Fruit fly (Drosophila melanogaster) whole organism, embryonic: ENCODE results near the gene Tbc1d22.
A peak's percentile ranks its signal among the peaks of the same experiment; 100 is the strongest.

Experiments used
- ATbp ChIP-seq: fragments of 200-800 bp; sonication (Bioruptor generic); optimal IDR thresholded peaks from 2 replicates; lab custom pipeline; 2017; ENCODE audit warnings: missing biosample characterization, mild to moderate bottlenecking, missing genetic modification characterization, missing genetic modification reagents
- Ada2b ChIP-seq: fragments of 200-800 bp; sonication (Bioruptor generic); IDR thresholded peaks from 2 replicates; pipeline ENCODE4 v1.3.6; 2022; ENCODE audit warnings: missing biosample characterization, missing genetic modification characterization
- CG11456 ChIP-seq: fragments of 200-800 bp; sonication (Bioruptor generic); IDR thresholded peaks from 3 replicates; pipeline ENCODE4 v1.3.6; 2022; ENCODE audit warnings: missing biosample characterization, missing genetic modification characterization
- CG11696 ChIP-seq: fragments of 200-800 bp; sonication (Bioruptor generic); IDR thresholded peaks from 2 replicates; pipeline ENCODE4 v1.3.6; 2022; ENCODE audit warnings: missing biosample characterization, missing genetic modification characterization
- CG12391 ChIP-seq: fragments of 200-800 bp; sonication (Bioruptor generic); optimal IDR thresholded peaks from 3 replicates; lab custom pipeline; 2018; ENCODE audit warnings: missing biosample characterization, mild to moderate bottlenecking, missing genetic modification characterization, moderate library complexity
- CG13123 ChIP-seq: fragments of 200-800 bp; sonication (Bioruptor generic); optimal IDR thresholded peaks from 2 replicates; lab custom pipeline; 2016; ENCODE audit warnings: missing biosample characterization, missing genetic modification characterization
- CG13894 ChIP-seq: fragments of 200-800 bp; sonication (Bioruptor generic); optimal IDR thresholded peaks from 3 replicates; lab custom pipeline; 2018; ENCODE audit warnings: missing biosample characterization, mild to moderate bottlenecking, missing genetic modification characterization, moderate library complexity
- CG14710 ChIP-seq: fragments of 200-800 bp; sonication (Bioruptor generic); optimal IDR thresholded peaks from 3 replicates; lab custom pipeline; 2019; ENCODE audit warnings: missing biosample characterization, mild to moderate bottlenecking, missing genetic modification characterization, moderate library complexity
- CG15479 ChIP-seq: fragments of 200-800 bp; sonication (Bioruptor generic); optimal IDR thresholded peaks from 3 replicates; lab custom pipeline; 2019; ENCODE audit warnings: missing biosample characterization, mild to moderate bottlenecking, missing genetic modification characterization, moderate library complexity
- CG18619 ChIP-seq: fragments of 200-800 bp; sonication (Bioruptor generic); optimal IDR thresholded peaks from 3 replicates; lab custom pipeline; 2017; ENCODE audit warnings: missing biosample characterization, mild to moderate bottlenecking, missing genetic modification characterization
- CG31365 ChIP-seq: fragments of 200-800 bp; sonication (Bioruptor generic); optimal IDR thresholded peaks from 2 replicates; lab custom pipeline; 2018; ENCODE audit warnings: missing biosample characterization, mild to moderate bottlenecking, missing genetic modification characterization
- CG32532 ChIP-seq: fragments of 200-800 bp; sonication (Bioruptor generic); IDR thresholded peaks from 2 replicates; pipeline ENCODE4 v1.3.6; 2022; ENCODE audit warnings: missing biosample characterization, missing genetic modification characterization
- CG3281 ChIP-seq: fragments of 200-800 bp; sonication (Bioruptor generic); optimal IDR thresholded peaks from 3 replicates; lab custom pipeline; 2017; ENCODE audit warnings: missing biosample characterization, mild to moderate bottlenecking, missing genetic modification characterization
- CG34376 ChIP-seq: fragments of 200-800 bp; sonication (Bioruptor generic); optimal IDR thresholded peaks from 2 replicates; lab custom pipeline; 2018; ENCODE audit warnings: missing biosample characterization, mild to moderate bottlenecking, missing genetic modification characterization
- CG4424 ChIP-seq: fragments of 200-800 bp; sonication (Bioruptor generic); optimal IDR thresholded peaks from 3 replicates; lab custom pipeline; 2016; ENCODE audit warnings: missing biosample characterization, missing genetic modification characterization
- CG5180 ChIP-seq: fragments of 200-800 bp; sonication (Bioruptor generic); optimal IDR thresholded peaks from 3 replicates; lab custom pipeline; 2017; ENCODE audit warnings: missing biosample characterization, missing genetic modification characterization, mild to moderate bottlenecking, moderate library complexity, missing genetic modification reagents
- CG6272 ChIP-seq: fragments of 200-800 bp; sonication (Bioruptor generic); IDR thresholded peaks from 2 replicates; pipeline ENCODE4 v1.3.6; 2022; ENCODE audit warnings: missing biosample characterization, missing genetic modification characterization
- CG7372 ChIP-seq: fragments of 200-800 bp; sonication (Bioruptor generic); IDR thresholded peaks from 2 replicates; pipeline ENCODE4 v1.3.6; 2022; ENCODE audit warnings: missing biosample characterization, missing genetic modification characterization
- CG9609 ChIP-seq: fragments of 200-800 bp; sonication (Bioruptor generic); optimal IDR thresholded peaks from 3 replicates; lab custom pipeline; 2016; ENCODE audit warnings: missing biosample characterization, missing genetic modification characterization
- CG9817 ChIP-seq: fragments of 200-800 bp; sonication (Bioruptor generic); optimal IDR thresholded peaks from 2 replicates; lab custom pipeline; 2018; ENCODE audit warnings: missing biosample characterization, mild to moderate bottlenecking, missing genetic modification characterization, moderate library complexity
- CG9932 ChIP-seq: fragments of 200-800 bp; sonication (Bioruptor generic); IDR thresholded peaks from 2 replicates; pipeline ENCODE4 v1.3.6; 2022; ENCODE audit warnings: missing biosample characterization, missing genetic modification characterization
- CTCF ChIP-seq: fragments of 200-800 bp; sonication (Bioruptor generic); optimal IDR thresholded peaks from 2 replicates; lab custom pipeline; 2017; ENCODE audit warnings: missing biosample characterization, mild to moderate bottlenecking, missing genetic modification characterization, moderate library complexity
- Camta ChIP-seq: fragments of 200-800 bp; sonication (Bioruptor generic); optimal IDR thresholded peaks from 2 replicates; lab custom pipeline; 2016; ENCODE audit warnings: missing biosample characterization, missing genetic modification characterization
- CrebB ChIP-seq: fragments of 200-800 bp; sonication (Bioruptor generic); optimal IDR thresholded peaks from 3 replicates; lab custom pipeline; 2018; ENCODE audit warnings: missing biosample characterization, mild to moderate bottlenecking, missing genetic modification characterization
- D ChIP-seq, 2 experiments: fragments of 200-800 bp in 1 of 2; fragments of >200 bp in 1 of 2; sonication (Bioruptor generic) in 1 of 2; optimal IDR thresholded peaks; 2 replicates in 1 of 2; 3 replicates in 1 of 2; lab custom pipeline; 2017; ENCODE audit warnings: mild to moderate bottlenecking in 1 of 2, missing biosample characterization in 1 of 2, missing genetic modification characterization in 1 of 2, missing genetic modification reagents in 1 of 2
- Dfd ChIP-seq, 2 experiments: fragments of >200 bp; optimal IDR thresholded peaks; 2 replicates each; lab custom pipeline; 2017; ENCODE audit warnings: missing biosample characterization in 2 of 2, missing genetic modification characterization in 2 of 2
- H15 ChIP-seq: fragments of 200-800 bp; sonication (Bioruptor generic); IDR thresholded peaks from 3 replicates; pipeline ENCODE4 v1.3.6; 2022; ENCODE audit warnings: missing biosample characterization, missing genetic modification characterization
- HLH54F ChIP-seq: fragments of 200-800 bp; sonication (Bioruptor generic); optimal IDR thresholded peaks from 3 replicates; lab custom pipeline; 2016; ENCODE audit warnings: missing biosample characterization, missing genetic modification characterization
- Hr78 ChIP-seq, 2 experiments: fragments of 200-800 bp in 1 of 2; fragments of >200 bp in 1 of 2; sonication (Bioruptor generic) in 1 of 2; optimal IDR thresholded peaks; 2 replicates each; lab custom pipeline; 2017 to 2019; ENCODE audit warnings: missing biosample characterization in 2 of 2, missing genetic modification characterization in 2 of 2, mild to moderate bottlenecking in 1 of 2, moderate library complexity in 1 of 2
- NfI ChIP-seq: fragments of 200-800 bp; sonication (Bioruptor generic); optimal IDR thresholded peaks from 3 replicates; lab custom pipeline; 2018; ENCODE audit warnings: missing biosample characterization, mild to moderate bottlenecking, missing genetic modification characterization, moderate library complexity
- Rx ChIP-seq: fragments of 200-800 bp; sonication (Bioruptor generic); IDR thresholded peaks from 2 replicates; pipeline ENCODE4 v1.3.6; 2022; ENCODE audit warnings: missing biosample characterization, missing genetic modification characterization
- Sox100B ChIP-seq: fragments of 200-800 bp; sonication (Bioruptor generic); optimal IDR thresholded peaks from 3 replicates; lab custom pipeline; 2018; ENCODE audit warnings: missing biosample characterization, mild to moderate bottlenecking, missing genetic modification characterization
- aop ChIP-seq: fragments of 200-800 bp; sonication (Bioruptor generic); IDR thresholded peaks from 2 replicates; pipeline ENCODE4 v1.3.6; 2022; ENCODE audit warnings: missing biosample characterization, missing genetic modification characterization
- chinmo ChIP-seq: fragments of 200-800 bp; sonication (Bioruptor generic); IDR thresholded peaks from 4 replicates; pipeline ENCODE4 v1.3.6; 2022; ENCODE audit warnings: missing biosample characterization, missing genetic modification characterization; ENCODE audit not compliant: partially characterized antibody
- da ChIP-seq: fragments of 200-800 bp; sonication (Bioruptor generic); optimal IDR thresholded peaks from 2 replicates; lab custom pipeline; 2016; ENCODE audit warnings: missing biosample characterization, missing genetic modification characterization
- ewg ChIP-seq: fragments of 200-800 bp; sonication (Bioruptor generic); optimal IDR thresholded peaks from 3 replicates; lab custom pipeline; 2017; ENCODE audit warnings: mild to moderate bottlenecking, missing biosample characterization, missing genetic modification reagents, missing genetic modification characterization
- grau ChIP-seq: fragments of 200-800 bp; optimal IDR thresholded peaks from 3 replicates; lab custom pipeline; 2019; ENCODE audit warnings: missing biosample characterization, mild to moderate bottlenecking, missing genetic modification characterization, moderate library complexity
- kay ChIP-seq: fragments of 200-800 bp; sonication (Bioruptor generic); optimal IDR thresholded peaks from 2 replicates; lab custom pipeline; 2016; ENCODE audit warnings: missing biosample characterization, missing genetic modification characterization
- peb ChIP-seq: fragments of 200-800 bp; sonication (Bioruptor generic); IDR thresholded peaks from 2 replicates; pipeline ENCODE4 v1.3.6; 2022; ENCODE audit warnings: missing biosample characterization, missing genetic modification characterization
- prd ChIP-seq, 3 experiments: fragments of >200 bp in 2 of 3; fragments of 200-800 bp in 1 of 3; sonication (Bioruptor generic) in 1 of 3; optimal IDR thresholded peaks in 2 of 3; IDR thresholded peaks in 1 of 3; 2 replicates in 2 of 3; 3 replicates in 1 of 3; pipeline versions ENCODE4 v1.3.6 to Lab custom; 2017 to 2022; ENCODE audit warnings: missing biosample characterization in 1 of 3, missing genetic modification characterization in 1 of 3
- row ChIP-seq: fragments of 200-800 bp; sonication (Bioruptor generic); IDR thresholded peaks from 3 replicates; pipeline ENCODE4 v1.3.6; 2022; ENCODE audit warnings: missing biosample characterization, missing genetic modification characterization
- scrt ChIP-seq: fragments of 200-800 bp; sonication (Bioruptor generic); optimal IDR thresholded peaks from 2 replicates; lab custom pipeline; 2018; ENCODE audit warnings: missing biosample characterization, mild to moderate bottlenecking, missing genetic modification characterization, moderate library complexity
- slbo ChIP-seq: fragments of 200-800 bp; sonication (Bioruptor generic); IDR thresholded peaks from 2 replicates; pipeline ENCODE4 v1.3.6; 2022; ENCODE audit warnings: missing biosample characterization, missing genetic modification characterization
- tll ChIP-seq, 2 experiments: fragments of 200-800 bp in 1 of 2; fragments of >200 bp in 1 of 2; sonication (Bioruptor generic) in 1 of 2; optimal IDR thresholded peaks; 2 replicates each; lab custom pipeline; 2017 to 2019; ENCODE audit warnings: missing biosample characterization in 2 of 2, missing genetic modification characterization in 2 of 2, mild to moderate bottlenecking in 1 of 2, moderate library complexity in 1 of 2
- trem ChIP-seq: fragments of 200-800 bp; optimal IDR thresholded peaks from 3 replicates; lab custom pipeline; 2019; ENCODE audit warnings: missing biosample characterization, mild to moderate bottlenecking, missing genetic modification characterization, moderate library complexity
- trh ChIP-seq: fragments of 200-800 bp; sonication (Bioruptor generic); optimal IDR thresholded peaks from 2 replicates; lab custom pipeline; 2016; ENCODE audit warnings: missing biosample characterization, missing genetic modification characterization
- zen2 ChIP-seq: fragments of 200-800 bp; sonication (Bioruptor generic); IDR thresholded peaks from 3 replicates; pipeline ENCODE4 v1.3.6; 2022; ENCODE audit warnings: missing biosample characterization, missing genetic modification characterization; ENCODE audit not compliant: partially characterized antibody
- zfh1 ChIP-seq: fragments of 200-800 bp; sonication (Bioruptor generic); IDR thresholded peaks from 3 replicates; pipeline ENCODE4 v1.3.6; 2022; ENCODE audit warnings: missing biosample characterization, missing genetic modification characterization

The Tbc1d22 gene

dm6 chr3R:21111964-21112740 is 10.2 kb downstream of the Tbc1d22 start (continued):
- no peak for TF ChIP-seq D (optimal IDR thresholded peaks at IDR 0.05; lab: Kevin White, UChicago)
- TF ChIP-seq D (GFP tag; optimal IDR thresholded peaks at IDR 0.05; lab: Kevin White, UChicago): peak; percentile 5
- no peak for TF ChIP-seq CG13123 (GFP tag; lab: Kevin White, UChicago)
- peak; percentile 25 for TF ChIP-seq Sox100B
- 0 out of 2 replicates have a peak, but pooled peaks have one; percentile 17 for TF ChIP-seq CG9932 (GFP tag; lab: Robert Waterston, UW)
- peak; percentile 38 for TF ChIP-seq CG12391 (tag; lab: Kevin White, UChicago)
- TF ChIP-seq da (GFP tag; lab: Kevin White, UChicago): no peak
- peak; percentile 14 for TF ChIP-seq ewg (GFP tag; lab: Kevin White, UChicago)
- TF ChIP-seq CG14710 (tag; lab: Kevin White, UChicago): no peak
- no peak; the same call in 1 of the 2 replicates for TF ChIP-seq CG32532 (GFP tag; lab: Robert Waterston, UW)
- TF ChIP-seq slbo: 0 out of 2 replicates have a peak, but pooled peaks have one; percentile 18
- no peak for TF ChIP-seq tll (GFP tag; optimal IDR thresholded peaks at IDR 0.05; lab: Kevin White, UChicago)
- TF ChIP-seq CG34376 (GFP tag; lab: Kevin White, UChicago): peak; percentile 52
- peak; percentile 79 for TF ChIP-seq CG31365 (tag; lab: Kevin White, UChicago)
- no peak for TF ChIP-seq CG6272 (GFP tag; lab: Robert Waterston, UW)
- 0 out of 4 replicates have a peak, but pooled peaks have one; percentile 12 for TF ChIP-seq chinmo
- no peak for TF ChIP-seq aop (GFP tag; lab: Robert Waterston, UW)
- TF ChIP-seq CG5180 (GFP tag; lab: Kevin White, UChicago): peak; percentile 27
- TF ChIP-seq grau (tag; lab: Kevin White, UChicago): peak; percentile 57
- peak; percentile 41 for TF ChIP-seq NfI (GFP tag; lab: Kevin White, UChicago)
- TF ChIP-seq zen2 (GFP tag; lab: Robert Waterston, UW): no peak
- TF ChIP-seq CG9817 (tag; lab: Kevin White, UChicago): peak; percentile 15
- TF ChIP-seq kay: no peak
- TF ChIP-seq prd (optimal IDR thresholded peaks at IDR 0.05; lab: Kevin White, UChicago): no peak
- TF ChIP-seq prd (GFP tag; IDR thresholded peaks at IDR 0.05; lab: Robert Waterston, UW): peak; percentile 32; the same call in 1 of the 3 replicates
- no peak for TF ChIP-seq CG11696 (GFP tag; lab: Robert Waterston, UW)
- peak; percentile 65 for TF ChIP-seq row (GFP tag; lab: Robert Waterston, UW)
- no peak for TF ChIP-seq Ada2b (GFP tag; lab: Robert Waterston, UW)
- peak; percentile 61 for TF ChIP-seq scrt (GFP tag; lab: Kevin White, UChicago)
- no peak for TF ChIP-seq zfh1 (GFP tag; lab: Robert Waterston, UW)
- TF ChIP-seq Hr78 (GFP tag; optimal IDR thresholded peaks at IDR 0.05; lab: Kevin White, UChicago): no peak
- TF ChIP-seq CG4424 (GFP tag; lab: Kevin White, UChicago): peak; percentile 39
- TF ChIP-seq peb: no peak
- TF ChIP-seq CG9609 (GFP tag; lab: Kevin White, UChicago): no peak
- TF ChIP-seq trem (tag; lab: Kevin White, UChicago): no peak
- TF ChIP-seq trh (GFP tag; lab: Kevin White, UChicago): no peak
- no peak for TF ChIP-seq HLH54F
- TF ChIP-seq CG11456: no peak; the same call in 2 of the 3 replicates
- TF ChIP-seq CG7372 (GFP tag; lab: Robert Waterston, UW): no peak
- no peak for TF ChIP-seq CG15479 (GFP tag; lab: Kevin White, UChicago)
- TF ChIP-seq Rx: no peak
- peak; percentile 26 for TF ChIP-seq CG3281 (GFP tag; lab: Kevin White, UChicago)
- no peak for TF ChIP-seq Camta (GFP tag; lab: Kevin White, UChicago)
- no peak for TF ChIP-seq Dfd (GFP tag; optimal IDR thresholded peaks at IDR 0.05; lab: Kevin White, UChicago)
- peak; percentile 29 for TF ChIP-seq ATbp (GFP tag; lab: Kevin White, UChicago)
- TF ChIP-seq CG13894 (tag; lab: Kevin White, UChicago): no peak
- TF ChIP-seq H15: no peak
- no peak for TF ChIP-seq CG18619
- no peak for TF ChIP-seq CrebB
- TF ChIP-seq CTCF (GFP tag; lab: Kevin White, UChicago): peak; percentile 15
